Fruit fly (Drosophila melanogaster) whole organism, pupa: ENCODE results near the gene atms.

Source experiments
- CG10348 ChIP-seq: fragments of 200-800 bp; sonication (Bioruptor generic); IDR thresholded peaks from 2 replicates; pipeline ENCODE4 v1.3.6; 2022; ENCODE audit warnings: missing biosample characterization, missing genetic modification characterization
- CG12605 ChIP-seq: fragments of 200-800 bp; sonication (Bioruptor generic); IDR thresholded peaks from 2 replicates; pipeline ENCODE4 v1.3.6; 2022; ENCODE audit warnings: missing biosample characterization, missing genetic modification characterization
- CG13204 ChIP-seq: fragments of 200-800 bp; sonication (Bioruptor generic); optimal IDR thresholded peaks from 2 replicates; lab custom pipeline; 2018; ENCODE audit warnings: missing biosample characterization, mild to moderate bottlenecking, missing genetic modification characterization, moderate library complexity
- CG14655 ChIP-seq: fragments of 200-800 bp; sonication (Bioruptor generic); optimal IDR thresholded peaks from 3 replicates; lab custom pipeline; 2017; ENCODE audit warnings: mild to moderate bottlenecking, missing biosample characterization, missing genetic modification reagents, missing genetic modification characterization
- CG15710 ChIP-seq: fragments of 200-800 bp; sonication (Bioruptor generic); optimal IDR thresholded peaks from 2 replicates; lab custom pipeline; 2018; ENCODE audit warnings: missing biosample characterization, mild to moderate bottlenecking, missing genetic modification characterization, moderate library complexity
- CG17806 ChIP-seq: fragments of 200-800 bp; sonication (Bioruptor generic); optimal IDR thresholded peaks from 2 replicates; lab custom pipeline; 2018; ENCODE audit warnings: missing biosample characterization, mild to moderate bottlenecking, missing genetic modification characterization, moderate library complexity
- CG32121 ChIP-seq: fragments of 200-800 bp; sonication (Bioruptor generic); IDR thresholded peaks from 2 replicates; pipeline ENCODE4 v1.3.6; 2022; ENCODE audit warnings: missing biosample characterization, missing genetic modification characterization
- CG34367 ChIP-seq: fragments of 200-800 bp; sonication (Bioruptor generic); optimal IDR thresholded peaks from 2 replicates; lab custom pipeline; 2018; ENCODE audit warnings: missing biosample characterization, mild to moderate bottlenecking, missing genetic modification characterization
- CG4496 ChIP-seq: fragments of 200-800 bp; sonication (Bioruptor generic); IDR thresholded peaks from 3 replicates; pipeline ENCODE4 v1.3.6; 2022; ENCODE audit warnings: missing biosample characterization, missing genetic modification characterization
- CG8159 ChIP-seq: fragments of 200-800 bp; sonication (Bioruptor generic); optimal IDR thresholded peaks from 3 replicates; lab custom pipeline; 2018; ENCODE audit warnings: missing biosample characterization, mild to moderate bottlenecking, missing genetic modification characterization, moderate library complexity
- CG8301 ChIP-seq: fragments of 200-800 bp; sonication (Bioruptor generic); optimal IDR thresholded peaks from 2 replicates; lab custom pipeline; 2018; ENCODE audit warnings: missing biosample characterization, mild to moderate bottlenecking, missing genetic modification characterization
- CG9948 ChIP-seq: fragments of 200-800 bp; sonication (Bioruptor generic); optimal IDR thresholded peaks from 2 replicates; lab custom pipeline; 2018; ENCODE audit warnings: missing biosample characterization, mild to moderate bottlenecking, missing genetic modification characterization, moderate library complexity
- D1 ChIP-seq: fragments of 200-800 bp; sonication (Bioruptor generic); optimal IDR thresholded peaks from 2 replicates; lab custom pipeline; 2018; ENCODE audit warnings: missing biosample characterization, mild to moderate bottlenecking, missing genetic modification characterization, moderate library complexity
- EcR ChIP-seq: fragments of 200-800 bp; sonication (Bioruptor generic); optimal IDR thresholded peaks from 3 replicates; lab custom pipeline; 2019; ENCODE audit warnings: missing biosample characterization, missing genetic modification characterization, mild to moderate bottlenecking, moderate library complexity, missing genetic modification reagents
- Ets98B ChIP-seq: fragments of 200-800 bp; sonication (Bioruptor generic); IDR thresholded peaks from 2 replicates; pipeline ENCODE4 v1.3.6; 2022; ENCODE audit warnings: missing biosample characterization, missing genetic modification characterization
- Pif1A ChIP-seq: fragments of 200-800 bp; sonication (Bioruptor generic); optimal IDR thresholded peaks from 3 replicates; lab custom pipeline; 2016; ENCODE audit warnings: missing biosample characterization, missing genetic modification characterization
- Pif1B ChIP-seq: fragments of 200-800 bp; sonication (Bioruptor generic); optimal IDR thresholded peaks from 3 replicates; lab custom pipeline; 2016; ENCODE audit warnings: missing biosample characterization, missing genetic modification characterization
- Snoo ChIP-seq: fragments of 200-800 bp; sonication (Bioruptor generic); optimal IDR thresholded peaks from 3 replicates; lab custom pipeline; 2017; ENCODE audit warnings: missing biosample characterization, mild to moderate bottlenecking, missing genetic modification characterization, inconsistent platforms
- fd96Ca ChIP-seq: fragments of 200-800 bp; sonication (Bioruptor generic); IDR thresholded peaks from 3 replicates; pipeline ENCODE4 v1.3.6; 2022; ENCODE audit warnings: missing biosample characterization, missing genetic modification characterization
- gl ChIP-seq: fragments of 200-800 bp; sonication (Bioruptor generic); optimal IDR thresholded peaks from 2 replicates; lab custom pipeline; 2018; ENCODE audit warnings: missing biosample characterization, mild to moderate bottlenecking, missing genetic modification characterization
- rn ChIP-seq: fragments of 200-800 bp; sonication (Bioruptor generic); IDR thresholded peaks from 2 replicates; pipeline ENCODE4 v1.3.6; 2022; ENCODE audit warnings: missing biosample characterization, missing genetic modification characterization

The atms gene

DNA sequence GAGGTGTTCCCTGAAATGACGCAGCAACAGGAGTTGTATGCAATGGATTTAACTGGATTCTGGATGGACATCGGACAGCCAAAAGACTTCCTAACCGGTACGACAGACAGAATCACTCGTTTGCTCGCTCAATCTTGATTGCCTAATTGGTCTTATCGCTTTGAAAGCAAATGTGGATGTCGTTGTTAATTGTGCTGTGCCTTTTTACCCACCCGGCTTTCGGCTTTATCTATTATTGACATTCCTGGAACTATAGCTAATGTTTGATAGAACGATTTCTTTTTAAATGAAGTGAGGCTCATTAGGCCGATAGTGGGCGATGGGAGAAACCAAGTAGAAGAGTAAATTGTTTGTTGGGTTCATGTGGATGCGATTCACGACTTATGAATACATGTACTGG is 64.8 kb downstream of the atms start:
- TF ChIP-seq fd96Ca = no peak
- no peak for TF ChIP-seq CG15710
- TF ChIP-seq Ets98B (GFP tag; lab: Robert Waterston, UW) = no peak
- no peak for TF ChIP-seq Pif1B (GFP tag; lab: Kevin White, UChicago)
- TF ChIP-seq CG8159 = no peak
- no peak for TF ChIP-seq CG8301 (tag; lab: Kevin White, UChicago)
- TF ChIP-seq CG34367 (tag; lab: Kevin White, UChicago) = no peak
- TF ChIP-seq CG14655 (GFP tag; lab: Kevin White, UChicago) = no peak
- TF ChIP-seq CG9948 (tag; lab: Kevin White, UChicago) = no peak
- no peak for TF ChIP-seq CG17806 (tag; lab: Kevin White, UChicago)
- no peak for TF ChIP-seq CG13204
- TF ChIP-seq D1 (tag; lab: Kevin White, UChicago) = no peak
- TF ChIP-seq rn (GFP tag; lab: Robert Waterston, UW) = no peak

DNA sequence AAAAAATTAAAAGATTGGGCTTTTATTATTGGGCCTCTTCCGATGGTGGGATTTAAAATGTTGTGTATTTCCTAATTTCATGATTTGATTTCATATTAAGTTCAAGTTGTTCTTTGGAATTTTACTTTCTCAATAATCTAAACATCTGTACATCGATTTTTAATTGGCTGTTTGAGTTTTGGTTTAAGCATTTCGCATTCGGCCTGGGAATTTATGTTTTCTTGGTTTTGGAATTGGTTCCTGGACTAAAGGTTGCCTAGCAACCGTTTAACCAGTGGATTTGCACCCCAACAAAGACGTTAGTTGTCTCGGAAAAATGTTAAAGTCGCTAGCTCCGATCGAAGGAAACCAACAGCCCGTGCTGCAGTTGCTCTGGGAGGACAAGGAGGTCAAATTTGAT is 66.2 kb downstream of the atms start, which contains the start of gene BBS5:
Gene BBS5 (plus strand): TSS at position 301 of the 400 bp plus-strand sequence.
- no peak for TF ChIP-seq gl (tag; lab: Kevin White, UChicago)
- no peak for TF ChIP-seq Pif1B (GFP tag; lab: Kevin White, UChicago)
- TF ChIP-seq CG9948 (tag; lab: Kevin White, UChicago) = no peak
- no peak for TF ChIP-seq Snoo (tag; lab: Kevin White, UChicago)
- TF ChIP-seq CG34367 (tag; lab: Kevin White, UChicago) = no peak

DNA sequence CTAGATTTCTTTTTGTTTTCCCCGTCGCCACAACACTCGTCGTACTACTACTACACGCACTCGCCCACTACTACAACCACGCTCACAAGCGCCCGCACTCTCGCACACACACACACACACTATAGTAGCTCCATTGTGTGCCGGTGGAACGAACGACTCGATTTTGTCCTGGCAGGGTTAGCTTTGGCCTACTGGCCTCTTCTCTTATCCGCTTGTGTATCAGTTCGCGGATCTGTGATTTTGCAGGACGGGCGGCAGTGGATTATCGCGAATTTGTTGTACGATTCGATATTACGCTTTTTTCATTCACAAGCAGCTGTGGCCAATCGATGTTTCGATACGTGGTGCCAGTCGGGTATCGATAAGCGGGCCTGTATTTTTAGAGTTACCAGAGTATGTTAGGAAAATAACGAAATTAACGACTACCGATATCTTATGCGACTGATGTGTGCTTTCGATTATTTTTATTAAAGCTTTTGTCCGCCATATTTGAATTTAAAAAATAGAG is 71.3 kb downstream of the atms start, which contains the start of gene CG14657:
Gene CG14657 (minus strand): TSS at position 335 of the 508 bp plus-strand sequence.
- TF ChIP-seq CG4496 (GFP tag; lab: Robert Waterston, UW) (no peak), CG13204 (no peak), D1 (tag; lab: Kevin White, UChicago) (no peak), gl (tag; lab: Kevin White, UChicago) (no peak), Pif1B (GFP tag; lab: Kevin White, UChicago) (no peak), rn (GFP tag; lab: Robert Waterston, UW) (no peak), CG9948 (tag; lab: Kevin White, UChicago) (no peak), Pif1A (GFP tag; lab: Kevin White, UChicago) (no peak), Ets98B (GFP tag; lab: Robert Waterston, UW) (no peak), CG14655 (GFP tag; lab: Kevin White, UChicago) (no peak), CG12605 (GFP tag; lab: Robert Waterston, UW) (no peak), CG8159 (no peak), CG15710 (no peak), CG8301 (tag; lab: Kevin White, UChicago) (no peak), fd96Ca (no peak), EcR (GFP tag; lab: Kevin White, UChicago) (no peak), CG32121 (GFP tag; lab: Robert Waterston, UW) (no peak), CG34367 (tag; lab: Kevin White, UChicago) (no peak), CG10348 (GFP tag; lab: Robert Waterston, UW) (no peak)

DNA sequence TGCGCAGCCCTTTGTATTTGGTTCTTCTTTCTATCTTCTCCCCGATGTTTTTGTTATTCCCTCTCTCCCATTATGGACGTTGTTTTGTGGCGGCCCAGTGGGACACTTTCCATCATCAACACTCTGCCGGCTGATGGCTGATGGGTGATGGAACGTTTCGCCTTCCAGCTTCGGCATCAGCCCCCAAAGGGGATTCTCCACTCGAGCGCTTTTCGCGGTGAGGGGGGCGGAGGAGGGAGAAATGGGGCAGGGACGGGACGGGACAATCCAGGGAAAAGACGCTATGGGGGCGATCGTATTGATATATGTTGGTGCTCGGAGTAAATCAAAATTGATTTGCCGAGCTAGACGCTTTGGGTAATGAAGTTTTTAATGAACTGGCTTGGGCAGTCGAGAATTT is 75.4 kb downstream of the atms start:
- TF ChIP-seq CG4496 (GFP tag; lab: Robert Waterston, UW) = no peak
- no peak for TF ChIP-seq CG34367 (tag; lab: Kevin White, UChicago)
- TF ChIP-seq Ets98B (GFP tag; lab: Robert Waterston, UW) = no peak
- TF ChIP-seq CG17806 (tag; lab: Kevin White, UChicago) = no peak
- TF ChIP-seq Snoo (tag; lab: Kevin White, UChicago) = no peak
- no peak for TF ChIP-seq CG12605 (GFP tag; lab: Robert Waterston, UW)
- TF ChIP-seq EcR (GFP tag; lab: Kevin White, UChicago) = no peak
- no peak for TF ChIP-seq Pif1A (GFP tag; lab: Kevin White, UChicago)
- TF ChIP-seq CG32121 (GFP tag; lab: Robert Waterston, UW) = no peak
- no peak for TF ChIP-seq CG9948 (tag; lab: Kevin White, UChicago)
- no peak for TF ChIP-seq CG14655 (GFP tag; lab: Kevin White, UChicago)
- no peak for TF ChIP-seq CG10348 (GFP tag; lab: Robert Waterston, UW)
- TF ChIP-seq rn (GFP tag; lab: Robert Waterston, UW) = no peak
